Fruit fly (Drosophila melanogaster): ENCODE data around the gene Ssl1.
A peak's percentile ranks its signal among the peaks of the same experiment; 100 is the strongest.

Ssl1 gene

dm6 chr3L:22851172-22852128, 27.4 kb upstream of the Ssl1 start (continued):
- TF ChIP-seq crol (GFP tag; IDR thresholded peaks at IDR 0.05) (peak; percentile 20; the same call in 1 of the 2 replicates), CG15696 (tag; optimal IDR thresholded peaks at IDR 0.05) (no peak), onecut (GFP tag; IDR thresholded peaks at IDR 0.05) (peak; percentile 98), cwo (GFP tag; optimal IDR thresholded peaks at IDR 0.05) (no peak), corto (GFP tag; optimal IDR thresholded peaks at IDR 0.05) (peak; percentile 41), Doc3 (GFP tag; IDR thresholded peaks at IDR 0.05; ENCODE audit: partially characterized antibody) (0 out of 3 replicates have a peak, but pooled peaks have one; percentile 18), Trl (optimal IDR thresholded peaks at IDR 0.05) (peak; percentile 53 to 73), Trl (GFP tag; optimal IDR thresholded peaks at IDR 0.05) (no peak), lbe (GFP tag; optimal IDR thresholded peaks at IDR 0.05) (peak; percentile 29), HLH54F (GFP tag; optimal IDR thresholded peaks at IDR 0.05) (no peak)

dm6 chr3L:22853412-22853811, 25.5 kb upstream of the Ssl1 start, which contains the start of gene CG32462:
TSS of gene CG32462 (minus strand) at chr3L:22853512.
- TF ChIP-seq CG1603 (tag; optimal IDR thresholded peaks at IDR 0.05) (no peak), lab (GFP tag; optimal IDR thresholded peaks at IDR 0.05) (no peak), CG3838 (GFP tag; optimal IDR thresholded peaks at IDR 0.05) (no peak), HLH4C (GFP tag; IDR thresholded peaks at IDR 0.05; ENCODE audit: partially characterized antibody) (no peak), fd3F (GFP tag; optimal IDR thresholded peaks at IDR 0.05) (no peak), wor (GFP tag; IDR thresholded peaks at IDR 0.05) (no peak), cas (GFP tag; IDR thresholded peaks at IDR 0.05) (no peak), sim (GFP tag; IDR thresholded peaks at IDR 0.05) (no peak), CG6654 (GFP tag; optimal IDR thresholded peaks at IDR 0.05) (no peak), klu (GFP tag; IDR thresholded peaks at IDR 0.05) (no peak), Sry-β (GFP tag; optimal IDR thresholded peaks at IDR 0.05) (no peak), usp (GFP tag; optimal IDR thresholded peaks at IDR 0.05) (no peak), pum (GFP tag; optimal IDR thresholded peaks at IDR 0.05) (no peak)

dm6 chr3L:22856009-22856477, 22.8 kb upstream of the Ssl1 start, which contains the start of gene CG32459:
TSS of gene CG32459 (minus strand) at chr3L:22856059.
- TF ChIP-seq CG15601 (tag; optimal IDR thresholded peaks at IDR 0.05) (no peak), CG32772 (GFP tag; IDR thresholded peaks at IDR 0.05) (peak; percentile 12; the same call in 1 of the 2 replicates)

dm6 chr3L:22860487-22860886, 18.4 kb upstream of the Ssl1 start, which contains the start of gene CG13239:
TSS of gene CG13239 (plus strand) at chr3L:22860787.
- TF ChIP-seq Hmr (GFP tag; optimal IDR thresholded peaks at IDR 0.05), result no peak
- no peak for TF ChIP-seq CG32767 (GFP tag; IDR thresholded peaks at IDR 0.05)
- no peak for TF ChIP-seq CG13624 (GFP tag; optimal IDR thresholded peaks at IDR 0.05)
- no peak for TF ChIP-seq Spps (tag; optimal IDR thresholded peaks at IDR 0.05)
- 0 out of 4 replicates have a peak, but pooled peaks have one; percentile 14 for TF ChIP-seq Dll (GFP tag; IDR thresholded peaks at IDR 0.05; ENCODE audit: partially characterized antibody)
- no peak for TF ChIP-seq pita (GFP tag; optimal IDR thresholded peaks at IDR 0.05)
- TF ChIP-seq vvl (GFP tag; IDR thresholded peaks at IDR 0.05), result peak; percentile 33; the same call in 1 of the 2 replicates
- no peak for TF ChIP-seq nau (GFP tag; optimal IDR thresholded peaks at IDR 0.05)
- no peak for TF ChIP-seq lab (GFP tag; optimal IDR thresholded peaks at IDR 0.05)
- no peak for TF ChIP-seq CG3847 (GFP tag; IDR thresholded peaks at IDR 0.05)
- TF ChIP-seq CG31388 (GFP tag; optimal IDR thresholded peaks at IDR 0.05), result no peak
- TF ChIP-seq sug (tag; optimal IDR thresholded peaks at IDR 0.05), result no peak
- TF ChIP-seq CG8089 (GFP tag; optimal IDR thresholded peaks at IDR 0.05), result no peak
- no peak for TF ChIP-seq tio (GFP tag; optimal IDR thresholded peaks at IDR 0.05)
- TF ChIP-seq B-H1 (GFP tag; IDR thresholded peaks at IDR 0.05), result no peak
- no peak for TF ChIP-seq klu (GFP tag; IDR thresholded peaks at IDR 0.05)
